Worm (Caenorhabditis elegans): ENCODE measurements around the gene col-123.
A peak's percentile ranks its signal among the peaks of the same experiment; 100 is the strongest.

Gene col-123

DNA sequence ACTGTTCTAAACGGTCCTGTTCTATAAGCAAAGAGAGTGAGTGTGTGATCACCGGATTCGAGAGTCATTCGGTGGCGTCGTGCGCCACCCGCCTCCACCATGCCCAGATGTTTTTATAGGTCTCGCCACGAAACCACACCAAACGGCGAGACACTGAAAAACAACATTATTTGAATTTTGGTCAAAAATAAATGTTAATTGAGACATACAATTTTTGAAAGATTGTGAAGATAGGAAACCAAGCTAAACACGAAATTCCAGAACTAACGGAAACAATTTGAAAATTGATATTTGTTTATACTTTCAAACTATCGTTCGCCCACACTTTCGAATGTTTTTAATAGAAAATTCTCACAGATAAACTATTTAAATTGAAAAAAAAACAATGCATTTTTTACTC, 2.8 kb downstream of the col-123 start, which contains the start of gene catp-6 (continued):
- TF ChIP-seq nhr-77 (tag; optimal IDR thresholded peaks at IDR 0.05), result no peak

DNA sequence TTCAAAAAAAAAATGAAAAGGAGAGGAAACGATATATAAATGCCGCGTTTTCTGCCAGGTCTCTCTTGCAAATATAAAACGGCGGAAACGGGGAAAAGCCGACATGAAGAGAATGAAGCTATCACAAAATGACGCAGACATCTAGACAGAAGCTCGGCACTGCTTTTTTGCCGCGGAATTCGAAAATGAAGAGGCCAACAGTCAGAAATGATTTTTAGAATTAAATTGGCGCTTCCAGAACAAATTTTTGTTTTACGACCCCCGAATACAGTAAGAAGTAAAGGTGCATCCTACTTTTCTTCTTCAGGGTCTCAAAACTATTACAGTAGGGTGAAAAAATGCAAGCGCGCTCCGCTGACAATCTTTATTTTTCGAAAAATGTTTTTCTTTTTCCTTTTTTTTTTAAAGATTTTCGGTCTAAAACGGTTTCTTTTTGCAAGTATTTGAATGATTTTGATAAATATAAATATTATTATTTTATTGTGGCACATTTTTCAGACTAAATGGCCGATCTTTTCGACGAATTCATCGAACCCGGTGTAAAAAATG, 3.5 kb downstream of the col-123 start, which contains the start of gene mtr-4:
Gene mtr-4 (plus strand): TSS at position 499 of the 549 bp plus-strand sequence.
- TF ChIP-seq nhr-25 (tag; optimal IDR thresholded peaks at IDR 0.05; ENCODE audit: borderline replicate concordance, insufficient read depth) (no peak), zfp-3 (GFP tag; conservative IDR thresholded peaks at IDR 0.05) (no peak), egl-27 (tag; optimal IDR thresholded peaks at IDR 0.05) (no peak), madf-9 (GFP tag; conservative IDR thresholded peaks at IDR 0.05) (no peak), mxl-2 (GFP tag; conservative IDR thresholded peaks at IDR 0.05) (no peak), pqm-1 (tag; optimal IDR thresholded peaks at IDR 0.05) (peak; percentile 27), F49E8.2 (tag; optimal IDR thresholded peaks at IDR 0.05; ENCODE audit: borderline replicate concordance) (peak; percentile 5), jun-1 (tag; optimal IDR thresholded peaks at IDR 0.05) (no peak), ZK337.2 (GFP tag; IDR thresholded peaks at IDR 0.05) (no peak), lin-38 (GFP tag; IDR thresholded peaks at IDR 0.05) (peak; percentile 95), dmd-6 (GFP tag; IDR thresholded peaks at IDR 0.05) (no peak; the same call in 1 of the 2 replicates), mes-2 (tag; optimal IDR thresholded peaks at IDR 0.05; ENCODE audit: poor library complexity, severe bottlenecking) (peak; percentile 8), dpl-1 (GFP tag; optimal IDR thresholded peaks at IDR 0.05) (peak; percentile 71), vab-7 (GFP tag; IDR thresholded peaks at IDR 0.05) (no peak), snpc-1.2 (GFP tag; IDR thresholded peaks at IDR 0.05) (peak; percentile 80), nhr-6 (tag; optimal IDR thresholded peaks at IDR 0.05) (no peak), ztf-7 (tag; optimal IDR thresholded peaks at IDR 0.05) (no peak), unc-130 (GFP tag; optimal IDR thresholded peaks at IDR 0.05) (peak; percentile 8), dve-1 (tag; optimal IDR thresholded peaks at IDR 0.05; ENCODE audit: insufficient read depth) (no peak), F26F4.8 (GFP tag; conservative IDR thresholded peaks at IDR 0.05) (no peak), daf-16 (GFP tag; optimal IDR thresholded peaks at IDR 0.05) (no peak), daf-16 (tag; optimal IDR thresholded peaks at IDR 0.05) (no peak), sdz-12 (GFP tag; optimal IDR thresholded peaks at IDR 0.05) (no peak), tra-1 (GFP tag; IDR thresholded peaks at IDR 0.05) (0 out of 2 replicates have a peak, but pooled peaks have one; percentile 53), spr-3 (GFP tag; optimal IDR thresholded peaks at IDR 0.05) (no peak), nhr-42 (GFP tag; IDR thresholded peaks at IDR 0.05) (no peak), daf-8 (GFP tag; IDR thresholded peaks at IDR 0.05) (no peak), T26A8.4 (GFP tag; IDR thresholded peaks at IDR 0.05) (no peak), nhr-48 (tag; optimal IDR thresholded peaks at IDR 0.05) (no peak), snpc-4 (tag; optimal IDR thresholded peaks at IDR 0.05) (no peak), set-16 (GFP tag; IDR thresholded peaks at IDR 0.05) (no peak), mdl-1 (tag; optimal IDR thresholded peaks at IDR 0.05) (peak in 1 of 2 experiments; percentile 17), pha-4 (GFP tag; IDR thresholded peaks at IDR 0.05) (no peak), pha-4 (tag; optimal IDR thresholded peaks at IDR 0.05) (no peak), nhr-28 (tag; optimal IDR thresholded peaks at IDR 0.05) (peak; percentile 3), zfp-2 (tag; optimal IDR thresholded peaks at IDR 0.05) (no peak), ceh-28 (tag; optimal IDR thresholded peaks at IDR 0.05) (no peak)

DNA sequence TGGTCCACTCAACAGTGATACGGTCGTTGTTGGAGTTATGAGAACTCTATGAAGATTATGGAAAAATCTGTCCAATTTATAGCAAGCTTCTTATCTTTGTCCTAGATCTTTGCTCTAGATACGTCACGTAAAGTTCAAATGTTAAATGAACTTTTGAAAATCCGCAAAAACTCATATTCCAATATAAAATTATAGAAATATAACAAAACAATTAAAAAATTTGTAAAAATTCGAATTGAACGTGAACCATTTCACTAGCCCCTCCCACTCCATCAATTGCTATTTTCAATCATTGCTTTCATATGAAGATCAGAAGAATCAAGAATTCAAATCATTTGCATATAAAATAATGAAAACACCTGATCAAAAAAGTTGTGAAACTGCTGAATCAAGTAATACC, 10.9 kb downstream of the col-123 start, which contains the start of gene kin-21:
Gene kin-21 (plus strand): TSS at position 301 of the 400 bp plus-strand sequence.
- TF ChIP-seq aha-1 (tag), result no peak
- no peak for TF ChIP-seq nhr-28 (tag; optimal IDR thresholded peaks at IDR 0.05)
- TF ChIP-seq mxl-3 (GFP tag; optimal IDR thresholded peaks at IDR 0.05), result no peak
- TF ChIP-seq daf-16 (GFP tag; optimal IDR thresholded peaks at IDR 0.05), result no peak
- TF ChIP-seq daf-16 (tag; optimal IDR thresholded peaks at IDR 0.05), result no peak
- no peak for TF ChIP-seq ceh-32 (tag; optimal IDR thresholded peaks at IDR 0.05; ENCODE audit: poor library complexity)
- no peak for TF ChIP-seq ces-1 (GFP tag; optimal IDR thresholded peaks at IDR 0.05)
- TF ChIP-seq lin-15B (tag; optimal IDR thresholded peaks at IDR 0.05), result no peak
- TF ChIP-seq madf-9 (GFP tag; conservative IDR thresholded peaks at IDR 0.05), result no peak
- no peak for TF ChIP-seq tra-1 (GFP tag; IDR thresholded peaks at IDR 0.05)
- TF ChIP-seq ceh-82 (tag; optimal IDR thresholded peaks at IDR 0.05), result no peak
- no peak for TF ChIP-seq Y5F2A.4 (GFP tag; optimal IDR thresholded peaks at IDR 0.05)
- TF ChIP-seq spr-1 (tag; optimal IDR thresholded peaks at IDR 0.05), result no peak
- TF ChIP-seq unc-62 (GFP tag; optimal IDR thresholded peaks at IDR 0.05 in 1 of 2), result no peak
- TF ChIP-seq unc-62 (tag; optimal IDR thresholded peaks at IDR 0.05), result no peak
